Fruit fly (Drosophila melanogaster) whole organism, adult: ENCODE measurements around the gene rod.
A peak's percentile ranks its signal among the peaks of the same experiment; 100 is the strongest.

Source experiments
- CG11617 ChIP-seq: fragments of 200-800 bp; sonication (Bioruptor generic); optimal IDR thresholded peaks from 2 replicates; lab custom pipeline; 2017; ENCODE audit warnings: mild to moderate bottlenecking, missing biosample characterization, missing genetic modification reagents, missing genetic modification characterization
- CG12768 ChIP-seq: fragments of 200-800 bp; sonication (Bioruptor generic); optimal IDR thresholded peaks from 2 replicates; lab custom pipeline; 2017; ENCODE audit warnings: missing biosample characterization, missing genetic modification characterization, mild to moderate bottlenecking, moderate library complexity, missing genetic modification reagents
- CG14711 ChIP-seq: fragments of 200-800 bp; sonication (Bioruptor generic); optimal IDR thresholded peaks from 2 replicates; lab custom pipeline; 2018; ENCODE audit warnings: missing biosample characterization, mild to moderate bottlenecking, missing genetic modification characterization, moderate library complexity
- CG1620 ChIP-seq: fragments of 200-800 bp; sonication (Bioruptor generic); optimal IDR thresholded peaks from 2 replicates; lab custom pipeline; 2016; ENCODE audit warnings: missing biosample characterization, missing genetic modification characterization
- CG33017 ChIP-seq: fragments of 200-800 bp; sonication (Bioruptor generic); optimal IDR thresholded peaks from 2 replicates; lab custom pipeline; 2018; ENCODE audit warnings: missing biosample characterization, mild to moderate bottlenecking, missing genetic modification characterization, moderate library complexity
- CG5204 ChIP-seq: fragments of 200-800 bp; sonication (Bioruptor generic); optimal IDR thresholded peaks from 2 replicates; lab custom pipeline; 2016; ENCODE audit warnings: missing biosample characterization, missing genetic modification characterization
- CG7045 ChIP-seq: fragments of 200-800 bp; sonication (Bioruptor generic); optimal IDR thresholded peaks from 2 replicates; lab custom pipeline; 2017; ENCODE audit warnings: missing biosample characterization, mild to moderate bottlenecking, missing genetic modification characterization
- CG7101 ChIP-seq: fragments of 200-800 bp; sonication (Bioruptor generic); optimal IDR thresholded peaks from 2 replicates; lab custom pipeline; 2018; ENCODE audit warnings: missing biosample characterization, mild to moderate bottlenecking, missing genetic modification characterization, moderate library complexity
- Clk ChIP-seq: fragments of 200-800 bp; sonication (Bioruptor generic); optimal IDR thresholded peaks from 2 replicates; lab custom pipeline; 2017; ENCODE audit warnings: missing biosample characterization, missing genetic modification characterization
- Crg-1 ChIP-seq: fragments of 200-800 bp; sonication (Bioruptor generic); optimal IDR thresholded peaks from 2 replicates; lab custom pipeline; 2016; ENCODE audit warnings: missing biosample characterization, missing genetic modification characterization
- Hr96 ChIP-seq: fragments of 200-800 bp; sonication (Bioruptor generic); optimal IDR thresholded peaks from 2 replicates; lab custom pipeline; 2016; ENCODE audit warnings: missing biosample characterization, missing genetic modification characterization
- Mnt ChIP-seq: fragments of 200-800 bp; sonication (Bioruptor generic); optimal IDR thresholded peaks from 2 replicates; lab custom pipeline; 2016; ENCODE audit warnings: missing biosample characterization, mild to moderate bottlenecking, missing genetic modification characterization
- bab1 ChIP-seq: fragments of 200-800 bp; sonication (Bioruptor generic); optimal IDR thresholded peaks from 3 replicates; lab custom pipeline; 2019; ENCODE audit warnings: missing biosample characterization, mild to moderate bottlenecking, missing genetic modification characterization, moderate library complexity
- cic ChIP-seq: fragments of 200-800 bp; sonication (Bioruptor generic); optimal IDR thresholded peaks from 2 replicates; lab custom pipeline; 2017; ENCODE audit warnings: missing biosample characterization, mild to moderate bottlenecking, missing genetic modification characterization, moderate library complexity
- cnc ChIP-seq, 2 experiments: fragments of >200 bp; optimal IDR thresholded peaks; 2 replicates each; lab custom pipeline; 2017
- kay ChIP-seq: fragments of 200-800 bp; sonication (Bioruptor generic); peaks from one replicate; lab custom pipeline; 2016; ENCODE audit warnings: missing biosample characterization, missing genetic modification characterization, borderline replicate concordance
- ovo ChIP-seq: fragments of 200-800 bp; sonication (Bioruptor generic); optimal IDR thresholded peaks from 2 replicates; lab custom pipeline; 2016; ENCODE audit warnings: missing biosample characterization, missing genetic modification characterization
- pad ChIP-seq: fragments of 200-800 bp; sonication (Bioruptor generic); optimal IDR thresholded peaks from 3 replicates; lab custom pipeline; 2017; ENCODE audit warnings: missing biosample characterization, missing genetic modification characterization, mild to moderate bottlenecking, moderate library complexity, missing genetic modification reagents
- tj ChIP-seq: fragments of 200-800 bp; sonication (Bioruptor generic); optimal IDR thresholded peaks from 3 replicates; lab custom pipeline; 2017; ENCODE audit warnings: missing biosample characterization, mild to moderate bottlenecking, missing genetic modification characterization, moderate library complexity
- toe ChIP-seq: fragments of 200-800 bp; sonication (Bioruptor generic); optimal IDR thresholded peaks from 2 replicates; lab custom pipeline; 2016; ENCODE audit warnings: missing biosample characterization, missing genetic modification characterization

rod gene

DNA sequence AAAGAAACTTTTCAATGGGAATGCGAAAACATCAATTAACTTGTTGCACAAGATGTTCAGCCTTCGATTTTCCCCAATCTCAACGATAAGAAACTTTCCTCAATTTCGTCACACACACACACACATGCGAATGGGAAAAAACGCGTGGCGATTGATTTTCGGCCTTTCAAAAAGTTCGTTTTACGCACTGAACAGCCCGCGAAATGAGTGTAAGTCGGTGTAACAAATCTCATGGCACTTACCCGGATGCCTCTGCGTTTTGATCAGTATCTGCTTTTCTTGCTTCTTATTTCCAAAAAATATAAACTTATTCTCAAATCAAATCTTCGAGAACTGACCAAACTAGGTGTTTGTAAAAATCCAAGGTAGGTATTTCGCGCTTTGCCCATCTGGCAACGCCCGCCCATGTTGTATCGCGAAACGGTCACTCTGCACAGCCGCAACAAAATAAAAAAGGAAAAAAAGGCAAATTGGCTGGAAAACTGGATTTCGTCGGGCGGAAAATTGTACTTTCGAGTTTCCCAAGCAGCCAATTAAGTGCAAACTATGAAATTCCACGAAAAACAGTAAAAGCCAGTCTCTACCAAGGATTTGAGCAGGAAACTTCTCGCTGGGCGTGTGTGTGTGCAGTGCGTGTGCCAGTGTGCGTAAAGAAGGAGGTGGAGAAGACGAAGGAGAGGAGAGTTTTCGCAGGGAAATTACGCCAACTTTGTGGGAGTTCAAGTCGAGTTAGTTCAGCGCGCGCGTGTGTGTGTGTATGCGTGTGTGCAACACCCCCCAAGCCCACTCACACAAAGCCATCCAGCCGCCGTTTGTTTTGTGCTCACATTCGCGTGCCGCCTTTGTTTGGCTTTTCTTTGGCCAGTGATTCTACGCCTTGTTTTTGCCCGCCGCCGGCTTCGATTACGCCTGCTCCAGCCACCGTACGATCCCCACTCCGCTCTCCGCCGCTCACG, 30.2 kb downstream of the rod start, which contains the start of gene Med:
TSS of gene Med (plus strand) at position 408 of the 956 bp plus-strand sequence.
- TF ChIP-seq Mnt (peak; percentile 21), bab1 (GFP tag; lab: Kevin White, UChicago) (peak; percentile 2), Hr96 (GFP tag; lab: Kevin White, UChicago) (no peak), cic (peak; percentile 58), CG12768 (GFP tag; lab: Kevin White, UChicago) (no peak), CG11617 (GFP tag; lab: Kevin White, UChicago) (peak; percentile 15), CG7101 (tag; lab: Kevin White, UChicago) (peak; percentile 13), CG5204 (no peak), tj (GFP tag; lab: Kevin White, UChicago) (peak; percentile 39), Clk (no peak), pad (GFP tag; lab: Kevin White, UChicago) (peak; percentile 29), CG1620 (no peak)

DNA sequence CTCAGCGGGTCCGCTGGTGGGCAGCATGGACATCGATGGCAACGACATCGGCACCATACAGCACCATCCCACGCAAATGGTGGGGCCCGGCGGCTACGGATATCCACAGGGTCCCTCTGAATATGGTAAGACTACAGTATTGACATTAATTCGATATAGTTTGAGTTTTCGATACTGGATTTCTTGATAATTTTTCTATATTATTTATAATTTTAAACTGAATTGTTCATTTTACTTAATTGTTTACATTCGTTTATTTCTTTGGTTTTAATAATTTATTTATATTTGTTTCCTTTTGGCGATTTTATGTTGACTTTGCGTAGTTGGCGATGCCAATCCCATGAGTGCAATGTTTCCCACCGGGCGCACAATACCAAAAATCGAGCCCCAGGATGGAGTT, 31.8 kb downstream of the rod start, which contains the start of gene CycG:
TSS of gene CycG (minus strand) at position 101 of the 400 bp plus-strand sequence.
- TF ChIP-seq CG12768 (GFP tag; lab: Kevin White, UChicago) (no peak), bab1 (GFP tag; lab: Kevin White, UChicago) (no peak), cnc (optimal IDR thresholded peaks at IDR 0.05; lab: Kevin White, UChicago) (no peak), pad (GFP tag; lab: Kevin White, UChicago) (no peak), cic (no peak), CG5204 (no peak), CG11617 (GFP tag; lab: Kevin White, UChicago) (no peak), CG7101 (tag; lab: Kevin White, UChicago) (no peak), ovo (GFP tag; lab: Kevin White, UChicago) (no peak), Clk (no peak), Crg-1 (GFP tag; lab: Kevin White, UChicago) (no peak), toe (GFP tag; lab: Kevin White, UChicago) (no peak), CG7045 (GFP tag; lab: Kevin White, UChicago) (no peak)

DNA sequence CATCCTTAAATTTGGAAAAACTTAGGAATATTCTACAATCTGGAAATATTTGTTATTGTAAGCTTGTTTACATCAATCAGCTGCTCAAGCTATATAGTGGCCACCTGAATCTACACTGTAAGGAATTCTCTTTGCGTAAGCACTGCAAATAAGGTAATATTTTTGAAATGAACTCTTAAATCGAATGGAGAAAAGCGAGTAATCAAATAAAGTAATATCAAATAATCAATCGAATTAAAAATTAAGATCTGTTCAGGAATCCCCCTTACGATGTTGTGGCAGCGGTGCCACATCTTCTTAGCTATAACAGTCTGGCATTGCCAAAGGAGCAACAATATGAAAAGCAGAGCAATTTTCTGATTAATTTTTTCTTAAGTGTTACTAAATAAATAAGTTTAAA, 35.2 kb downstream of the rod start, which contains the start of the genes Mnat9 and CG1792:
TSS of gene Mnat9 (minus strand) at position 160 of the 400 bp plus-strand sequence.
TSS of gene CG1792 (plus strand) at position 303 of the 400 bp plus-strand sequence.
- TF ChIP-seq CG7101 (tag; lab: Kevin White, UChicago) (peak; percentile 98), Hr96 (GFP tag; lab: Kevin White, UChicago) (peak; percentile 95), kay (no peak), CG12768 (GFP tag; lab: Kevin White, UChicago) (peak; percentile 98), ovo (GFP tag; lab: Kevin White, UChicago) (peak; percentile 87), CG5204 (peak; percentile 97), CG14711 (peak; percentile 97), bab1 (GFP tag; lab: Kevin White, UChicago) (peak; percentile 99), CG33017 (tag; lab: Kevin White, UChicago) (peak; percentile 97), cic (peak; percentile 80), CG1620 (peak; percentile 99), toe (GFP tag; lab: Kevin White, UChicago) (peak; percentile 98), CG7045 (GFP tag; lab: Kevin White, UChicago) (peak; percentile 98), cnc (optimal IDR thresholded peaks at IDR 0.05; lab: Kevin White, UChicago) (no peak), pad (GFP tag; lab: Kevin White, UChicago) (peak; percentile 88), tj (GFP tag; lab: Kevin White, UChicago) (peak; percentile 87), Clk (peak; percentile 95), Mnt (peak; percentile 88), Crg-1 (GFP tag; lab: Kevin White, UChicago) (peak; percentile 97), CG11617 (GFP tag; lab: Kevin White, UChicago) (peak; percentile 97)

DNA sequence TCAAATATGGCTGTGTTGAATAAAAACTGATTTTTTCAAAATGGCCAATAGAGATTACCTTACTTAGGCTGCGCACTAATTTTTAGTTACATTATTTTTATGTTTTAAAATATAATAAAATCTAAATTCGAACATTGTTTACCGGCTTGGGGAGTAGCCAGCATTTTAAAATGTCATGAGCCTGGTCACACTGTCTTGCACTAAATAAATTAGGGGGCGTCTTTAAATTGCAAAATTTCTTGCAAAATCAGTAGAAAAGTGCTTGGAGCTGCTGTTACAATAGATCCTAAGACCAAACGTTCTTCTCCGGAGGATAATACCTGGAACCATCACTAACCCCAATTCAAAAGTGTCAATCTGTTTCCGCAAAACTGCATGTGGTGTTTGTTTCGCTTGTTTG, 37.0 kb downstream of the rod start, which contains the start of gene pasha:
TSS of gene pasha (plus strand) at position 177 of the 400 bp plus-strand sequence.
- no peak for TF ChIP-seq cic
- peak; percentile 34 for TF ChIP-seq bab1 (GFP tag; lab: Kevin White, UChicago)

DNA sequence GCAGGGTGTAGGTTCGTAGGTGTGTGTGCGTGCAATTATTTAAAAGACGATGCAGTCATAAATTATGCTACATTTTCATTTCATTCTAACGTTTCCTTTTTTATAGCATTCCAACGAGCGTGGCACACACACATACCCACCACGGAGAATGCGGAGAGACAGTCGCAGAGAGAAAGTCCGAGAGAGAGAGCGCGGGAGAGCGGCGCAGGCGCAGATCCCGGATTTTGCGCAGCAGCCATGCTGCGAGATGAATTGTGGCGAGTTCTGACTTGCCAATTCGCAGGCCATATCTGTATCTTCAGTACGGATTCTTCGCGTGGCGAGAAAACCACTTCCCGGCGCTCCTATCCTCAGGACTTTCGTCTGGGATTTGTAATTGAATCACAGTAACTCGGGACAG, 41.1 kb downstream of the rod start, which contains the start of gene kek6:
TSS of gene kek6 (plus strand) at position 323 of the 400 bp plus-strand sequence.
- no peak for TF ChIP-seq tj (GFP tag; lab: Kevin White, UChicago)
- TF ChIP-seq toe (GFP tag; lab: Kevin White, UChicago) = no peak
- no peak for TF ChIP-seq Crg-1 (GFP tag; lab: Kevin White, UChicago)
- TF ChIP-seq ovo (GFP tag; lab: Kevin White, UChicago) = no peak
- TF ChIP-seq cic = no peak
- TF ChIP-seq CG33017 (tag; lab: Kevin White, UChicago) = no peak
- no peak for TF ChIP-seq bab1 (GFP tag; lab: Kevin White, UChicago)
- TF ChIP-seq CG7101 (tag; lab: Kevin White, UChicago) = no peak
- no peak for TF ChIP-seq cnc (optimal IDR thresholded peaks at IDR 0.05; lab: Kevin White, UChicago)
- TF ChIP-seq CG14711 = no peak

DNA sequence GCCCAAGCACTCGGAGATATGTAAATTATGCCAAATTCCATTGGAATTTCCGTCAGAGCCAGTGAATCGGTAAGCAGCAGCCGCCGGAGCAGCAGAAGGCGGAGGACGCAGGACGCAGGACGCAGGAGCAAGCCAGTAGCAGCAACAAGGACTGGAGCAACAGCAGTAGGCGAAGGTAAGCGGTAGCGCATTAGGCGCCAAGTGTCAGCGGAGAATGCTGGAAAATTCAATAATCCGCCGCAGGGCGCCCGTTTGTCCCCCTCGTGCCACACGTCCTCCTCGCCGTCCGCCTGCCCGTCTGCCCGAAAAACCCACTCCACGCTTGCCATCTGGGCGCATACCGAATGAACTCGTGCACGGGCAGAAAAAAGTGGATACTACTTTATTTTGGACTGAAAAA, 41.9 kb downstream of the rod start:
- TF ChIP-seq cnc (optimal IDR thresholded peaks at IDR 0.05; lab: Kevin White, UChicago) (no peak), CG11617 (GFP tag; lab: Kevin White, UChicago) (no peak), Mnt (no peak), toe (GFP tag; lab: Kevin White, UChicago) (no peak)
